Worm (Caenorhabditis elegans) whole organism, L2 larva: ENCODE measurements around the gene M28.8.

Source experiments
- C34F6.9 ChIP-seq: fragments of 150-350 bp; optimal IDR thresholded peaks from 2 replicates; lab custom pipeline; 2014; ENCODE audit warnings: missing biosample characterization, missing genetic modification characterization
- R02D3.7 ChIP-seq: fragments of 150-350 bp; optimal IDR thresholded peaks from 2 replicates; lab custom pipeline; 2014; ENCODE audit warnings: missing biosample characterization, missing genetic modification characterization
- Y55F3AM.14 ChIP-seq: fragments of 200-800 bp; sonication (Bioruptor generic); optimal IDR thresholded peaks from 2 replicates; lab custom pipeline; 2018; ENCODE audit warnings: mild to moderate bottlenecking, missing genetic modification characterization, missing compliant biosample characterization
- ZK546.5 ChIP-seq: sonication (generic microtip); optimal IDR thresholded peaks from 2 replicates; lab custom pipeline; 2017; ENCODE audit warnings: missing biosample characterization, missing genetic modification characterization
- aly-2 ChIP-seq: fragments of 150-350 bp; optimal IDR thresholded peaks from 2 replicates; lab custom pipeline; 2014; ENCODE audit warnings: missing biosample characterization, missing genetic modification characterization
- blmp-1 ChIP-seq: sonication (generic microtip); optimal IDR thresholded peaks from 2 replicates; lab custom pipeline; 2017; ENCODE audit warnings: missing genetic modification characterization, mild to moderate bottlenecking, missing compliant biosample characterization, antibody characterized with exemption, moderate library complexity; ENCODE audit not compliant: insufficient read depth
- ceh-16 ChIP-seq: fragments of 150-350 bp; optimal IDR thresholded peaks from 2 replicates; lab custom pipeline; 2014; ENCODE audit warnings: missing biosample characterization, missing genetic modification characterization
- crh-2 ChIP-seq: sonication (generic microtip); optimal IDR thresholded peaks from 2 replicates; lab custom pipeline; 2017; ENCODE audit warnings: missing biosample characterization, missing genetic modification characterization
- dmd-4 ChIP-seq: sonication (generic microtip); optimal IDR thresholded peaks from 2 replicates; lab custom pipeline; 2017; ENCODE audit warnings: missing biosample characterization, missing genetic modification characterization
- egl-27 ChIP-seq: sonication (generic microtip); optimal IDR thresholded peaks from 3 replicates; lab custom pipeline; 2017; ENCODE audit warnings: missing biosample characterization, missing genetic modification reagents, missing genetic modification characterization
- fos-1 ChIP-seq: fragments of 150-350 bp; optimal IDR thresholded peaks from 2 replicates; lab custom pipeline; 2014; ENCODE audit warnings: missing biosample characterization, missing genetic modification characterization
- gmeb-1 ChIP-seq: fragments of 150-350 bp; optimal IDR thresholded peaks from 2 replicates; lab custom pipeline; 2014; ENCODE audit warnings: missing biosample characterization, missing genetic modification characterization
- lin-39 ChIP-seq: fragments of 150-350 bp; optimal IDR thresholded peaks from 2 replicates; lab custom pipeline; 2014; ENCODE audit warnings: missing biosample characterization, missing genetic modification reagents, missing genetic modification characterization
- lsy-2 ChIP-seq, 2 experiments: fragments of 150-350 bp in 1 of 2; sonication (generic microtip) in 1 of 2; optimal IDR thresholded peaks; 2 replicates each; lab custom pipeline; 2014 to 2017; ENCODE audit warnings: missing biosample characterization in 2 of 2, missing genetic modification characterization in 2 of 2
- mbf-1 ChIP-seq: sonication (generic microtip); optimal IDR thresholded peaks from 2 replicates; lab custom pipeline; 2017; ENCODE audit warnings: missing biosample characterization, missing genetic modification characterization
- nhr-10 ChIP-seq: sonication (generic microtip); optimal IDR thresholded peaks from 2 replicates; lab custom pipeline; 2017; ENCODE audit warnings: missing biosample characterization, missing genetic modification characterization
- nhr-11 ChIP-seq: fragments of 150-350 bp; optimal IDR thresholded peaks from 2 replicates; lab custom pipeline; 2014; ENCODE audit warnings: missing biosample characterization, missing genetic modification characterization
- nhr-12 ChIP-seq: fragments of 150-350 bp; optimal IDR thresholded peaks from 2 replicates; lab custom pipeline; 2014; ENCODE audit warnings: missing biosample characterization, missing genetic modification characterization
- nhr-21 ChIP-seq: fragments of 150-350 bp; optimal IDR thresholded peaks from 2 replicates; lab custom pipeline; 2014; ENCODE audit warnings: missing biosample characterization, missing genetic modification characterization
- nhr-23 ChIP-seq: fragments of 150-350 bp; optimal IDR thresholded peaks from 2 replicates; lab custom pipeline; 2014; ENCODE audit warnings: missing biosample characterization, missing genetic modification reagents, missing genetic modification characterization
- nhr-237 ChIP-seq: fragments of 150-350 bp; optimal IDR thresholded peaks from 2 replicates; lab custom pipeline; 2014; ENCODE audit warnings: missing biosample characterization, missing genetic modification characterization
- nhr-25 ChIP-seq: fragments of 150-350 bp; sonication (generic microtip); optimal IDR thresholded peaks from 3 replicates; lab custom pipeline; 2014; ENCODE audit warnings: missing biosample characterization, missing genetic modification characterization
- peb-1 ChIP-seq: fragments of 150-350 bp; optimal IDR thresholded peaks from 2 replicates; lab custom pipeline; 2014; ENCODE audit warnings: missing biosample characterization, missing genetic modification characterization
- sma-3 ChIP-seq: sonication (generic microtip); optimal IDR thresholded peaks from 2 replicates; lab custom pipeline; 2016; ENCODE audit warnings: missing genetic modification reagents, missing genetic modification characterization, missing compliant biosample characterization
- sma-9 ChIP-seq, 2 experiments: fragments of 150-350 bp in 1 of 2; sonication (generic microtip) in 1 of 2; optimal IDR thresholded peaks; 2 replicates each; lab custom pipeline; 2014 to 2016; ENCODE audit warnings: missing genetic modification characterization in 2 of 2, mild to moderate bottlenecking in 1 of 2, missing biosample characterization in 1 of 2, missing compliant biosample characterization in 1 of 2, missing genetic modification reagents in 1 of 2, moderate library complexity in 1 of 2
- snpc-4 ChIP-seq: fragments of 150-350 bp; optimal IDR thresholded peaks from 2 replicates; lab custom pipeline; 2014; ENCODE audit warnings: missing biosample characterization, missing genetic modification characterization
- unc-39 ChIP-seq: fragments of 150-350 bp; optimal IDR thresholded peaks from 2 replicates; lab custom pipeline; 2014; ENCODE audit warnings: missing biosample characterization, missing genetic modification characterization
- unc-55 ChIP-seq: fragments of 150-350 bp; sonication (generic microtip); optimal IDR thresholded peaks from 3 replicates; lab custom pipeline; 2014; ENCODE audit warnings: missing biosample characterization, missing genetic modification reagents, missing genetic modification characterization
- zag-1 ChIP-seq: fragments of 150-350 bp; optimal IDR thresholded peaks from 2 replicates; lab custom pipeline; 2014; ENCODE audit warnings: missing biosample characterization, missing genetic modification characterization

M28.8 gene

DNA sequence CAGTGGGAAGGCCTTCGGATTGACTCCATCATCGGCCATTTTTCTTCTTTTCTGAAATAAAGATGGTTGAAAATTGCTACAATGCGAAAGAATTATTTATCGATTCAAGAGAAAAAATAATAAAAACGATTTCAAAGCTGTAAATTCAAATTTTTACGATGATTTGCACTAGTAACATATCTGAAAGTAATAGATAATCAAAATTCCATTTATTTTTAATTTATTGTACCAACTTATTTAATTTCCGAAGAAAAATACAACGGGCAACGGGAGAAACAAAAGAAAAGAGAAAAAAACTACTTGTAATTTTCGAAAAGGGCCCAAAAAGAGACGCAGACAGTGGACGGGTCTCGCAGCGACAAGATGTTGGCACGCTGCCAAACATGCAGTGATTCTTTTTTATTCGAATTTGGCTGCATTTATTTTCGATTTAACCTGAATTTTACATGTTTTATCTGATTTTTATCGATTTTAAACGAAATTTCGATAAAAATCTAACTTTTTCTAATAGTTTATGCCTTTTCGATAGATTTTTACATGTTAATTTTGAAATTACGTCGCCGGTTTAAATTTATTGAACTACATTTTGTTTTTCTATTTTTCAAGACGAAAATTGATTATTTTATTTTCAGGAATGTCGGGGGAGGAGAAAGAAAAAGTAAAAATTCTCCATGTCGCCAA is 30.7 kb downstream of the M28.8 start, which contains the start of the genes snu-13 and rsp-7 (continued):
- TF ChIP-seq sma-9 (GFP tag; optimal IDR thresholded peaks at IDR 0.05; lab: Kevin White, UChicago), result peak; percentile 54
- no peak for TF ChIP-seq sma-9 (tag; optimal IDR thresholded peaks at IDR 0.05; lab: Kevin White, UChicago)
- TF ChIP-seq zag-1 (tag; lab: Kevin White, UChicago), result no peak
- peak; percentile 69 for TF ChIP-seq sma-3 (GFP tag; lab: Kevin White, UChicago)
- peak; percentile 58 to 91 for TF ChIP-seq lsy-2 (tag; optimal IDR thresholded peaks at IDR 0.05; lab: Kevin White, UChicago)

DNA sequence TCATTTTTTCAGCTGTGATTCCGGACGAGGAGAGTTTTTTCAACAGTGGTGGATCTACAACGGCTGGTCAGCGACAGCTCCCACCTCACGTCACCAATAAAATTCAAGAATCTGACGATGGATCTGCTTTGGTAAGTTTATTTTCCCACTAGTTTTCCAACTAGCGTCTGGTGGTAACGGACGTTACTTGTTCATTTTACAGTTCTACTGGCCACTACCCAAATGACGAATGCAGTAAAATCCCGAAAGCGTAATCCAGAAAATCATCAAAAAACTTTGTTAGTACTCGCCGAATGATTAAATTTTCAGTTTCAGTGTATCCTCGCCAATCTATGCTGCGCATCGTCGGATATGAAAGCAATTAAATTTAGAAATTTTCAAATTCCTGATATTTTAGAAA is 31.5 kb downstream of the M28.8 start:
- TF ChIP-seq aly-2 (no peak), ZK546.5 (tag; lab: Kevin White, UChicago) (no peak), nhr-237 (tag; lab: Kevin White, UChicago) (no peak), snpc-4 (tag; lab: Kevin White, UChicago) (no peak), C34F6.9 (tag; lab: Kevin White, UChicago) (no peak), unc-55 (no peak), nhr-10 (tag; lab: Kevin White, UChicago) (no peak), dmd-4 (tag; lab: Kevin White, UChicago) (no peak), egl-27 (tag; lab: Kevin White, UChicago) (no peak)

DNA sequence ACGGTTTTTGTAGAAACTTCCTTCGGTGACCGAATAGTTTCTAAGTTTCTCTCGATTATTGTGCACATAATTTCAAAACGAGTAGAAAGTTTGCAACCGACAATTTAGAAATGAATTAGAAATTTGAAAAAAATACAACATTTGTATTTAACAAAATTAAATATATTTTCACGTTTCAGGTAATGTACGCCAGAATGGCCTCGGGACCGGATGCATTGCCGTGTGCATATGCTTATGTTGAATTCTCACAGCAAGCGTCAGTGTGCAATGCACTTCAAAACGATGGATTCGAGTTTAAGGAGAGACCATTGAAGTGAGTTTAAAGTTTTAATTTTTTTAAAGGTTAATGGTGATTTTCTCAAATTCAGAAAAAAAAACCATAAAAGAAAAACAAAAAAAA is 32.8 kb downstream of the M28.8 start, which contains the start of gene marc-2:
TSS of gene marc-2 (minus strand) at position 101 of the 400 bp plus-strand sequence.
- no peak for TF ChIP-seq crh-2 (tag; lab: Kevin White, UChicago)
- TF ChIP-seq gmeb-1, result no peak
- TF ChIP-seq nhr-21 (tag; lab: Kevin White, UChicago), result no peak
- TF ChIP-seq mbf-1 (tag; lab: Kevin White, UChicago), result no peak
- no peak for TF ChIP-seq lsy-2 (tag; optimal IDR thresholded peaks at IDR 0.05; lab: Kevin White, UChicago)
- TF ChIP-seq nhr-12, result no peak
- no peak for TF ChIP-seq ZK546.5 (tag; lab: Kevin White, UChicago)
- TF ChIP-seq unc-39 (tag; lab: Kevin White, UChicago), result no peak
- TF ChIP-seq fos-1, result no peak

DNA sequence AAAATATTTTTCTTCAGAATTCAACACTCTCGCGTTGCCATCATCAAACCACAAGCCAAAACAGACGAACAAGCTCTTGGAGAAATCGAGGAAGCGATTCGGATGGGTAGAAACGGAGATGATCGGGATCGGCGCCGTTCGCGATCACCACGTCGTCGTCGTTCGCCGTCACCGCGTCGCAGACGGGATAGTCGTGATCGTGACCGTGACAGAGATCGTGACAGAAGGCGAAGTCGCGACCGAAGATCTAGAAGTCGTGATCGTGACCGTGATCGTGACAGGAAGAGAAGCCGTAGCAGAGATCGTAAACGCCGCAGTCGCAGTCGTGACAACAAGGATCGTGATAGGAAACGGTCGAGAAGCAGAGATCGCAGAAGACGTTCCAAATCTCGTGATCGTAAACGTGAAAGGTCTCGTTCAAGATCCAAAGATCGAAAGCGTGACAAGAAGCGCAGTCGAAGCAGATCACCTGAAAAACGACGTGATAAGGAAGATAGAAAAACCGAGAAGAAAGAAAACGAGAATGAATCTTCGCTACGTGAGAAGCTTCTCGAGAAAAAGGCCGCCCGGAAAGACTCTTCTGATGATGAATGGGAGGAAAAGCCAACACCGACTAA is 33.5 kb downstream of the M28.8 start:
- TF ChIP-seq nhr-21 (tag; lab: Kevin White, UChicago), result peak; percentile 18
- TF ChIP-seq blmp-1 (tag; lab: Kevin White, UChicago), result no peak
- TF ChIP-seq aly-2, result no peak

DNA sequence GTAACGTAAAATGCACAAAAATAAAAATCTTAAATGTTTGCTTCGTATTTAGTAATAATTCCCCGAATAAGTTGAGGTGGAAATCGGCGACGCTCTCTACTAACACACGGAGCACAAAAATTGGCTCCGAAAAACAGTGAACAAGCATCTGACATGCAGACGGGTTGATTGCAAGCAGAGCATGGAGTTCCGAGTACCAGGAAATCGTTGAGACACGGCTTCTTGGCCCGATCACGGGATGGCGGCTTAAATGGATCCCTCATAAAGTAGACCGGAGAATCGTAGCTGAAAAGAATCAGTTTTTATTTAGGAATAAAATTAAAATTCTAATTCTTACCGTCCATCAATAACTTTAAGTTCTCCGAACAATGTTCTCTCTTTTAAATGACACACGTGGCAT is 34.2 kb downstream of the M28.8 start:
- TF ChIP-seq peb-1 (tag; lab: Kevin White, UChicago) (no peak), unc-55 (no peak), R02D3.7 (tag; lab: Kevin White, UChicago) (no peak), dmd-4 (tag; lab: Kevin White, UChicago) (no peak), egl-27 (tag; lab: Kevin White, UChicago) (no peak), lin-39 (no peak), ceh-16 (tag; lab: Kevin White, UChicago) (no peak), nhr-23 (tag; lab: Kevin White, UChicago) (no peak), nhr-25 (no peak), nhr-10 (tag; lab: Kevin White, UChicago) (no peak), zag-1 (tag; lab: Kevin White, UChicago) (no peak), Y55F3AM.14 (GFP tag; lab: Kevin White, UChicago) (no peak), nhr-21 (tag; lab: Kevin White, UChicago) (no peak)

DNA sequence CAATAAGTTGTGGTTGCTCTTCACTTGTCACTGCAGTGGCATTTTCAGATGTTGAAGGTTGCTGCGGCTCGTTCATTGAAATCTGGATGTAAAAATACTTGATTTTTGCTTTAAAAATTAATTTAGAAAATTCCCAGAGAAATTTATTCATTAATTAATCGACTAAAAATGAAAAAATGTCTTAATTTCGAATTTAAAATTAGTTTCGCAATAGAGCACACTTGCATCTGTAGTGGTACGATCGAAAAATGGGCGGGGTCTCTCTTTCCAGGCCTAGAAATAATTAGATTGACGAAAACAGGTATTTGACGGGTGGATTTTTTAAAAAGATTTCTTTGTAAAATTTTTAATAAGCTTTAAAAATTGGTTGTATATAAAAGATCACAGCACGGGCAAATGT is 34.6 kb downstream of the M28.8 start, which contains the start of gene D2089.8:
TSS of gene D2089.8 (minus strand) at position 84 of the 400 bp plus-strand sequence.
- peak; percentile 32 for TF ChIP-seq C34F6.9 (tag; lab: Kevin White, UChicago)
- TF ChIP-seq nhr-11 (tag; lab: Kevin White, UChicago), result no peak
- peak in 1 of 2 experiments; percentile 35 for TF ChIP-seq lsy-2 (tag; optimal IDR thresholded peaks at IDR 0.05; lab: Kevin White, UChicago)
- TF ChIP-seq, all 48 proteins: peak for 2
